Worm (Caenorhabditis elegans) whole organism, late embryonic: Measurements from ENCODE around the gene T24C12.3.

Source experiments
- T23F11.4 ChIP-seq: fragments of 200-800 bp; sonication (Bioruptor generic); optimal IDR thresholded peaks from 2 replicates; lab custom pipeline; 2018; ENCODE audit warnings: mild to moderate bottlenecking, missing genetic modification characterization, missing compliant biosample characterization
- Y22D7AL.16 ChIP-seq: sonication (generic microtip); optimal IDR thresholded peaks from 2 replicates; lab custom pipeline; 2016; ENCODE audit warnings: missing genetic modification characterization, missing compliant biosample characterization
- ahr-1 ChIP-seq: sonication (generic microtip); optimal IDR thresholded peaks from 2 replicates; lab custom pipeline; 2016; ENCODE audit warnings: missing genetic modification characterization, missing compliant biosample characterization
- ceh-19 ChIP-seq: fragments of 200-800 bp; sonication (Bioruptor generic); optimal IDR thresholded peaks from 2 replicates; lab custom pipeline; 2018; ENCODE audit warnings: mild to moderate bottlenecking, missing genetic modification characterization, missing compliant biosample characterization
- ceh-24 ChIP-seq: sonication (generic microtip); optimal IDR thresholded peaks from 2 replicates; lab custom pipeline; 2016; ENCODE audit warnings: mild to moderate bottlenecking, missing genetic modification characterization, missing compliant biosample characterization
- ceh-31 ChIP-seq: sonication (generic microtip); optimal IDR thresholded peaks from 2 replicates; lab custom pipeline; 2016; ENCODE audit warnings: missing genetic modification characterization, missing compliant biosample characterization
- ceh-6 ChIP-seq: fragments of 200-800 bp; sonication (Bioruptor generic); optimal IDR thresholded peaks from 2 replicates; lab custom pipeline; 2018; ENCODE audit warnings: mild to moderate bottlenecking, missing genetic modification characterization, missing compliant biosample characterization
- ceh-9 ChIP-seq: sonication (generic microtip); optimal IDR thresholded peaks from 2 replicates; lab custom pipeline; 2016; ENCODE audit warnings: mild to moderate bottlenecking, missing genetic modification characterization, inconsistent platforms, missing compliant biosample characterization
- che-1 ChIP-seq: sonication (generic microtip); optimal IDR thresholded peaks from 2 replicates; lab custom pipeline; 2016; ENCODE audit warnings: mild to moderate bottlenecking, missing genetic modification characterization, missing compliant biosample characterization
- dmd-4 ChIP-seq: sonication (generic microtip); optimal IDR thresholded peaks from 2 replicates; lab custom pipeline; 2016; ENCODE audit warnings: borderline replicate concordance, missing genetic modification characterization, missing compliant biosample characterization
- dve-1 ChIP-seq: sonication (generic microtip); optimal IDR thresholded peaks from 2 replicates; lab custom pipeline; 2017; ENCODE audit warnings: antibody characterized with exemption, mild to moderate bottlenecking, missing genetic modification characterization, missing compliant biosample characterization
- ets-4 ChIP-seq: sonication (generic microtip); optimal IDR thresholded peaks from 2 replicates; lab custom pipeline; 2016; ENCODE audit warnings: missing genetic modification characterization, missing compliant biosample characterization
- eyg-1 ChIP-seq: sonication (generic microtip); optimal IDR thresholded peaks from 2 replicates; lab custom pipeline; 2016; ENCODE audit warnings: missing genotype, missing genetic modification characterization, missing compliant biosample characterization
- fax-1 ChIP-seq: sonication (generic microtip); optimal IDR thresholded peaks from 2 replicates; lab custom pipeline; 2016; ENCODE audit warnings: missing genotype, missing genetic modification characterization, missing compliant biosample characterization
- fkh-10 ChIP-seq: fragments of 150-350 bp; optimal IDR thresholded peaks from 2 replicates; lab custom pipeline; 2014; ENCODE audit warnings: missing biosample characterization, missing genetic modification reagents, missing genetic modification characterization
- gmeb-2 ChIP-seq: sonication (generic microtip); optimal IDR thresholded peaks from 2 replicates; lab custom pipeline; 2016; ENCODE audit warnings: missing genetic modification characterization, inconsistent platforms, missing compliant biosample characterization
- hlh-30 ChIP-seq: sonication (generic microtip); optimal IDR thresholded peaks from 2 replicates; lab custom pipeline; 2017; ENCODE audit warnings: antibody characterized with exemption, missing genetic modification characterization, missing compliant biosample characterization; ENCODE audit not compliant: insufficient read depth
- lin-11 ChIP-seq: fragments of 200-800 bp; sonication (Bioruptor generic); optimal IDR thresholded peaks from 2 replicates; lab custom pipeline; 2018; ENCODE audit warnings: mild to moderate bottlenecking, missing genetic modification characterization, missing compliant biosample characterization
- nhr-11 ChIP-seq: fragments of 150-350 bp; optimal IDR thresholded peaks from 2 replicates; lab custom pipeline; 2014; ENCODE audit warnings: missing biosample characterization, missing genetic modification characterization
- odd-2 ChIP-seq: sonication (generic microtip); optimal IDR thresholded peaks from 2 replicates; lab custom pipeline; 2017; ENCODE audit warnings: antibody characterized with exemption, mild to moderate bottlenecking, missing genetic modification characterization, missing compliant biosample characterization
- pag-3 ChIP-seq: sonication (generic microtip); optimal IDR thresholded peaks from 2 replicates; lab custom pipeline; 2016; ENCODE audit warnings: missing compliant biosample characterization, missing genetic modification characterization, borderline replicate concordance
- pat-9 ChIP-seq: fragments of 200-800 bp; sonication (Bioruptor generic); optimal IDR thresholded peaks from 2 replicates; lab custom pipeline; 2018; ENCODE audit warnings: mild to moderate bottlenecking, missing genetic modification characterization, moderate library complexity, missing compliant biosample characterization
- pax-1 ChIP-seq: fragments of 150-350 bp; optimal IDR thresholded peaks from 2 replicates; lab custom pipeline; 2014; ENCODE audit warnings: missing biosample characterization, missing genetic modification characterization
- pha-2 ChIP-seq: sonication (generic microtip); optimal IDR thresholded peaks from 2 replicates; lab custom pipeline; 2017; ENCODE audit warnings: mild to moderate bottlenecking, missing genetic modification characterization, missing compliant biosample characterization
- pha-4 ChIP-seq: fragments of 150-350 bp; optimal IDR thresholded peaks from 2 replicates; lab custom pipeline; 2018; ENCODE audit warnings: missing biosample characterization, missing genetic modification reagents, missing genetic modification characterization
- pqm-1 ChIP-seq: sonication (generic microtip); optimal IDR thresholded peaks from 2 replicates; lab custom pipeline; 2016; ENCODE audit warnings: missing genetic modification characterization, missing compliant biosample characterization
- ref-2 ChIP-seq: sonication (generic microtip); optimal IDR thresholded peaks from 2 replicates; lab custom pipeline; 2016; ENCODE audit warnings: missing genetic modification characterization, missing compliant biosample characterization
- sdc-2 ChIP-seq: sonication (generic microtip); optimal IDR thresholded peaks from 2 replicates; lab custom pipeline; 2016; ENCODE audit warnings: missing genotype, missing genetic modification characterization, missing compliant biosample characterization
- sox-4 ChIP-seq: sonication (generic microtip); optimal IDR thresholded peaks from 2 replicates; lab custom pipeline; 2017; ENCODE audit warnings: mild to moderate bottlenecking, missing genetic modification characterization, inconsistent platforms, missing compliant biosample characterization
- tbx-2 ChIP-seq: sonication (generic microtip); optimal IDR thresholded peaks from 2 replicates; lab custom pipeline; 2016; ENCODE audit warnings: missing genetic modification characterization, missing compliant biosample characterization
- ttx-3 ChIP-seq: sonication (generic microtip); optimal IDR thresholded peaks from 2 replicates; lab custom pipeline; 2016; ENCODE audit warnings: missing genetic modification reagents, missing genetic modification characterization, missing compliant biosample characterization
- unc-3 ChIP-seq, 2 experiments: fragments of 200-800 bp in 1 of 2; sonication (Bioruptor generic) in 1 of 2; sonication (generic microtip) in 1 of 2; conservative IDR thresholded peaks in 1 of 2; optimal IDR thresholded peaks in 1 of 2; 2 replicates each; pipeline versions ENCODE4 v1.3.6 to Lab custom; 2016 to 2022; ENCODE audit warnings: missing compliant biosample characterization in 2 of 2, missing genetic modification characterization in 2 of 2, missing genetic modification reagents in 1 of 2
- zip-5 ChIP-seq: sonication (generic microtip); optimal IDR thresholded peaks from 2 replicates; lab custom pipeline; 2016; ENCODE audit warnings: missing genetic modification characterization, missing compliant biosample characterization

The T24C12.3 gene

ce11 chrX:2220850-2221249, 17.2 kb upstream of the T24C12.3 start, which contains the start of gene hex-1:
Gene hex-1, plus strand, starts transcription at chrX:2221150.
- TF ChIP-seq sdc-2 (no peak), ahr-1 (tag; lab: Kevin White, UChicago) (no peak), ceh-19 (GFP tag; lab: Kevin White, UChicago) (no peak), nhr-11 (tag; lab: Kevin White, UChicago) (no peak), zip-5 (tag; lab: Kevin White, UChicago) (no peak), ets-4 (tag; lab: Kevin White, UChicago) (no peak)
- TF ChIP-seq, all 69 proteins: peak for 0

ce11 chrX:2219453-2219852, 15.8 kb upstream of the T24C12.3 start:
- no peak for TF ChIP-seq dve-1 (tag; lab: Kevin White, UChicago)
- TF ChIP-seq ets-4 (tag; lab: Kevin White, UChicago): no peak
- TF ChIP-seq unc-3 (GFP tag; conservative IDR thresholded peaks at IDR 0.05; lab: Robert Waterston, UW): no peak
- TF ChIP-seq unc-3 (tag; optimal IDR thresholded peaks at IDR 0.05; lab: Kevin White, UChicago): no peak
- TF ChIP-seq ref-2 (tag; lab: Kevin White, UChicago): no peak
- no peak for TF ChIP-seq pha-4 (tag; lab: Kevin White, UChicago)
- TF ChIP-seq ahr-1 (tag; lab: Kevin White, UChicago): no peak
- no peak for TF ChIP-seq hlh-30 (tag; lab: Kevin White, UChicago)
- TF ChIP-seq fkh-10 (GFP tag; lab: Kevin White, UChicago): no peak
- TF ChIP-seq nhr-11 (tag; lab: Kevin White, UChicago): no peak
- no peak for TF ChIP-seq dmd-4 (tag; lab: Kevin White, UChicago)
- no peak for TF ChIP-seq pha-2 (tag; lab: Kevin White, UChicago)
- no peak for TF ChIP-seq ceh-9
- no peak for TF ChIP-seq ceh-19 (GFP tag; lab: Kevin White, UChicago)
- no peak for TF ChIP-seq lin-11 (tag; lab: Kevin White, UChicago)
- TF ChIP-seq fax-1: no peak
- TF ChIP-seq odd-2: no peak
- no peak for TF ChIP-seq che-1 (tag; lab: Kevin White, UChicago)
- no peak for TF ChIP-seq Y22D7AL.16
- TF ChIP-seq, all 69 proteins: peak for 0

- TF ChIP-seq fkh-10 (GFP tag; lab: Kevin White, UChicago): no peak
- TF ChIP-seq ceh-24 (tag; lab: Kevin White, UChicago): no peak
- no peak for TF ChIP-seq sdc-2
- no peak for TF ChIP-seq pax-1 (tag; lab: Kevin White, UChicago)
- TF ChIP-seq sox-4: no peak
- TF ChIP-seq lin-11 (tag; lab: Kevin White, UChicago): no peak
- no peak for TF ChIP-seq ttx-3 (tag; lab: Kevin White, UChicago)
- TF ChIP-seq T23F11.4 (GFP tag; lab: Kevin White, UChicago): no peak
- TF ChIP-seq eyg-1: no peak
- TF ChIP-seq ceh-31 (tag; lab: Kevin White, UChicago): no peak
- TF ChIP-seq, all 69 proteins: peak for 0
These were observed 15.3 kb upstream of the T24C12.3 start for ce11 chrX:2219006-2219405.

ce11 chrX:2216662-2217061, 13.0 kb upstream of the T24C12.3 start:
- TF ChIP-seq fax-1: no peak
- TF ChIP-seq dmd-4 (tag; lab: Kevin White, UChicago): no peak
- TF ChIP-seq ref-2 (tag; lab: Kevin White, UChicago): peak; percentile 52
- peak; percentile 72 for TF ChIP-seq ceh-31 (tag; lab: Kevin White, UChicago)
- no peak for TF ChIP-seq ceh-6 (GFP tag; lab: Kevin White, UChicago)
- TF ChIP-seq pax-1 (tag; lab: Kevin White, UChicago): no peak
- TF ChIP-seq pag-3: no peak
- TF ChIP-seq gmeb-2 (tag; lab: Kevin White, UChicago): peak; percentile 20
- no peak for TF ChIP-seq pqm-1 (tag; lab: Kevin White, UChicago)
- peak; percentile 52 for TF ChIP-seq tbx-2
- peak; percentile 45 for TF ChIP-seq pha-2 (tag; lab: Kevin White, UChicago)
- TF ChIP-seq pat-9 (tag; lab: Kevin White, UChicago): no peak
